Worm (Caenorhabditis elegans) whole organism, midembryonic: ENCODE data around the gene pdtf-1.

Source experiments
- T22C8.4 ChIP-seq: fragments of 200-800 bp; sonication (Bioruptor generic); IDR thresholded peaks from 2 replicates; pipeline ENCODE4 v1.3.6; 2022; ENCODE audit warnings: missing genetic modification characterization, missing compliant biosample characterization
- klf-2 ChIP-seq: fragments of 200-800 bp; sonication (Bioruptor generic); conservative IDR thresholded peaks from 2 replicates; pipeline ENCODE4 v1.3.6; 2022; ENCODE audit warnings: missing genetic modification reagents, missing genetic modification characterization, missing compliant biosample characterization
- ref-1 ChIP-seq: fragments of 200-800 bp; sonication (Bioruptor generic); conservative IDR thresholded peaks from 2 replicates; pipeline ENCODE4 v1.3.6; 2022; ENCODE audit warnings: missing genetic modification reagents, missing genetic modification characterization, missing compliant biosample characterization

- no peak for TF ChIP-seq klf-2
- TF ChIP-seq T22C8.4 (GFP tag; lab: Robert Waterston, UW): no peak
- no peak for TF ChIP-seq ref-1 (GFP tag; lab: Robert Waterston, UW)
Measured at ce11 chrIV:8385662-8386061, 47.2 kb upstream of the pdtf-1 start.
